Worm (Caenorhabditis elegans): Measurements from ENCODE around the gene fbxb-41.

The fbxb-41 gene

ce11 chrII:1090743-1091142 lies 48.6 kb upstream of the fbxb-41 start (continued):
- TF ChIP-seq unc-86 (tag; optimal IDR thresholded peaks at IDR 0.05) (no peak), lin-35 (GFP tag; optimal IDR thresholded peaks at IDR 0.05) (no peak), nhr-84 (tag; optimal IDR thresholded peaks at IDR 0.05) (no peak), elt-2 (tag; optimal IDR thresholded peaks at IDR 0.05) (no peak), sptf-1 (tag; optimal IDR thresholded peaks at IDR 0.05) (no peak), pag-3 (tag; optimal IDR thresholded peaks at IDR 0.05; ENCODE audit: borderline replicate concordance, insufficient read depth) (no peak), fkh-8 (tag; optimal IDR thresholded peaks at IDR 0.05) (no peak), ceh-63 (GFP tag; optimal IDR thresholded peaks at IDR 0.05) (no peak), nhr-71 (tag; optimal IDR thresholded peaks at IDR 0.05) (no peak), tlp-1 (tag; optimal IDR thresholded peaks at IDR 0.05) (no peak)

DNA sequence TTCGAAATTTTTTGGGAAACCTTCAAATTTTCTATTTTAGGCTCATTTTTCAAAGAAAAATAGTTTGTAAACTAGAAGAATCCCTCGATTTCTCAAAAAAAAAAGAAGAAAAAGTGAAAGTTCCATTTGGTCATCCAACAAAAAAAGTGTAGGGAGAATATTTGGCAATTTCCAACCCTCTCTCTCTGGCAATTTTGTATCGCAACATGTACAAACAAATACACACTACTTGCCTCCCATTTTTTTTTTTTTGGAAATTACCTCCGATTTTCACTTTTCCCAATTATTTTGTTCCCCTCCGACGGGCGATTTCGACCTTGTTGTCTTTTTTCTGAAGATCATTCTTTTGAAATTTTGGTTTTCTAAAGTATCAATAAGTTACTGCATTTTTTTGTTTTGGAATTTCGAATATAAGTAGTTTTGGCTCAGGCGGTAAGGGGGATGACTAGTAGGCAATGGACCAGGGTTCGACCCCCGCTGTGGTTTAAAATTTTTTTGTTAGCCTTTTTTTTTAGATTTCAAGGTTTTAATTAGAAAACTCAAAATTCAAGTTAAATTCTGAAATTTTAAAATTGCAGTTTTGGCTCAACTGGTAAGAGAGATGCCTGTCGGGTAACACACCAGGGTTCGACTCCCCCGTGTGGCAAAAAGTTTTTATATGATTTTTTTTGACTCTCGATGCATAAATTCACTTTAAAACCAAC lies 46.6 kb upstream of the fbxb-41 start:
- TF ChIP-seq nhr-85 (tag) (peak; percentile 81), efl-1 (optimal IDR thresholded peaks at IDR 0.05) (no peak), efl-1 (GFP tag; optimal IDR thresholded peaks at IDR 0.05 in 1 of 2) (no peak), ceh-82 (tag; optimal IDR thresholded peaks at IDR 0.05) (no peak), fkh-4 (tag; optimal IDR thresholded peaks at IDR 0.05; ENCODE audit: borderline replicate concordance) (no peak), unc-86 (tag; optimal IDR thresholded peaks at IDR 0.05) (no peak), pqm-1 (tag; optimal IDR thresholded peaks at IDR 0.05) (no peak), mef-2 (tag; optimal IDR thresholded peaks at IDR 0.05) (no peak), efl-3 (GFP tag; optimal IDR thresholded peaks at IDR 0.05) (no peak), nhr-77 (tag; optimal IDR thresholded peaks at IDR 0.05) (no peak), nhr-20 (tag; optimal IDR thresholded peaks at IDR 0.05) (peak; percentile 17), sox-4 (tag; optimal IDR thresholded peaks at IDR 0.05) (no peak), blmp-1 (tag; optimal IDR thresholded peaks at IDR 0.05) (peak; percentile 65), lir-3 (tag; optimal IDR thresholded peaks at IDR 0.05; ENCODE audit: poor library complexity) (no peak), snpc-4 (tag; optimal IDR thresholded peaks at IDR 0.05) (no peak), lin-14 (GFP tag; optimal IDR thresholded peaks at IDR 0.05) (peak; percentile 61), lsy-2 (tag; optimal IDR thresholded peaks at IDR 0.05) (peak; percentile 17 to 18), unc-98 (GFP tag; IDR thresholded peaks at IDR 0.05) (no peak), grh-1 (GFP tag; IDR thresholded peaks at IDR 0.05) (0 out of 2 replicates have a peak, but pooled peaks have one; percentile 35), zip-4 (GFP tag; optimal IDR thresholded peaks at IDR 0.05) (no peak), xbp-1 (tag; optimal IDR thresholded peaks at IDR 0.05) (no peak), nhr-28 (tag; optimal IDR thresholded peaks at IDR 0.05) (no peak), nhr-90 (tag; optimal IDR thresholded peaks at IDR 0.05; ENCODE audit: poor library complexity) (no peak), swsn-7 (tag; optimal IDR thresholded peaks at IDR 0.05) (no peak), mab-9 (GFP tag; IDR thresholded peaks at IDR 0.05) (no peak), hpl-2 (GFP tag; optimal IDR thresholded peaks at IDR 0.05) (no peak), vab-15 (tag; optimal IDR thresholded peaks at IDR 0.05) (no peak), mep-1 (tag; optimal IDR thresholded peaks at IDR 0.05) (no peak)

DNA sequence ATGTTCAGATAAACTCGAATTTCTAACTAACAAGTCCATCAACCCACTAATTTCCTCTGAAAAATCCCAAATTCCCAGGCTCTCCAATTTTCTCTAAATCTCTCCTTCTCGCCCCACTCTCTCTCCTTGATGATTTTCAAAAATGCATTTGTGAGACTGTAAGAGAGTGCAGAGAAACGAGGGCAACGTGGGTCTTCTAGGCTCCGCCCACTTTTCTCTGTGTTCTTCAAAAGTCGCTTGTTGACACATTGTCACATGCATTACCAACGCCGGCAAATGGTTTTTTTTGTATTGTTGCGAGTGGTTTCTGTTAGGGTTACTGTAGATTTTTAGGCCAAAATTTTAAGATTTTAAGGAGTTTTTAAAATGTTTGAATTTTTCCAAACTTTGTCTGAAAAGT lies 44.4 kb upstream of the fbxb-41 start:
- TF ChIP-seq skn-1 (tag; optimal IDR thresholded peaks at IDR 0.05) (no peak), mdl-1 (tag; optimal IDR thresholded peaks at IDR 0.05) (peak in 1 of 2 experiments; percentile 64), nhr-47 (tag; optimal IDR thresholded peaks at IDR 0.05) (no peak), ceh-90 (tag; optimal IDR thresholded peaks at IDR 0.05) (no peak), nhr-28 (tag; optimal IDR thresholded peaks at IDR 0.05) (no peak), ceh-88 (GFP tag; IDR thresholded peaks at IDR 0.05) (no peak), nhr-19 (GFP tag; conservative IDR thresholded peaks at IDR 0.05) (no peak), fos-1 (tag; optimal IDR thresholded peaks at IDR 0.05) (no peak), unc-86 (tag; optimal IDR thresholded peaks at IDR 0.05) (no peak), lir-3 (tag; optimal IDR thresholded peaks at IDR 0.05; ENCODE audit: poor library complexity) (no peak), mab-9 (GFP tag; IDR thresholded peaks at IDR 0.05) (no peak), unc-62 (GFP tag; optimal IDR thresholded peaks at IDR 0.05) (no peak), elt-2 (tag; optimal IDR thresholded peaks at IDR 0.05) (no peak), fkh-10 (GFP tag; optimal IDR thresholded peaks at IDR 0.05) (no peak), F16B12.6 (tag; optimal IDR thresholded peaks at IDR 0.05) (no peak), jun-1 (tag; optimal IDR thresholded peaks at IDR 0.05) (no peak), lin-13 (GFP tag; optimal IDR thresholded peaks at IDR 0.05) (no peak), unc-30 (tag; optimal IDR thresholded peaks at IDR 0.05) (no peak), efl-3 (GFP tag; optimal IDR thresholded peaks at IDR 0.05) (no peak), sptf-1 (tag; optimal IDR thresholded peaks at IDR 0.05) (no peak), snu-23 (GFP tag; optimal IDR thresholded peaks at IDR 0.05) (peak; percentile 3), pqm-1 (tag; optimal IDR thresholded peaks at IDR 0.05) (no peak)

Data from whole organism, L1 larva.